Worm (Caenorhabditis elegans): Measurements from ENCODE around the gene magu-4.
A peak's percentile ranks its signal among the peaks of the same experiment; 100 is the strongest.

The magu-4 gene

DNA sequence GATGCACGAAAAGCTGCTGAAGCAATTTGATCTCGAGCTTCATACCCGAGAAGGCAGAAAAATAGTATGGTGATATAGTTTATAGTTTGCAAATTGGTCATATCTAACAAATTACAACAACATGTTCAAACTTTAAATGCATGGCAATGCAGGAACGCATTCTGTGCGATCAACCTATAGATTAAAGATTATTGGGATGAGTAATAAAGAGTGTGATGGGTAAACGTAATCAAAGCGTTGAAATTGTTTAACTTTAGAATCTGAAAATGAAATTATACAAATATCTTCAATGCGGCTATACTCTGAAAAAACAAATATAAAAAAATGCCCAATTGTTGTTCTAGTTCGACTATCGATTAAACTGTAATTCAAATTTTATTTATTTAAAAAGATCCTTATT lies 33.3 kb upstream of the magu-4 start, which contains the start of gene C47E12.14:
Gene C47E12.14, minus strand, starts transcription at position 101 of the 400 bp plus-strand sequence.
- TF ChIP-seq zag-1 (tag; optimal IDR thresholded peaks at IDR 0.05) (no peak), rbr-2 (tag; optimal IDR thresholded peaks at IDR 0.05) (no peak), dmd-8 (GFP tag; IDR thresholded peaks at IDR 0.05) (no peak), tra-1 (GFP tag; IDR thresholded peaks at IDR 0.05) (no peak), attf-4 (tag; optimal IDR thresholded peaks at IDR 0.05) (no peak), ceh-62 (tag; optimal IDR thresholded peaks at IDR 0.05) (no peak), nhr-28 (tag; optimal IDR thresholded peaks at IDR 0.05) (no peak), R02D3.7 (tag; optimal IDR thresholded peaks at IDR 0.05) (no peak), daf-19 (GFP tag; conservative IDR thresholded peaks at IDR 0.05) (no peak), spr-1 (tag; optimal IDR thresholded peaks at IDR 0.05) (no peak), pha-4 (GFP tag; IDR thresholded peaks at IDR 0.05) (no peak), pha-4 (tag; optimal IDR thresholded peaks at IDR 0.05) (no peak)

- TF ChIP-seq zag-1 (tag; optimal IDR thresholded peaks at IDR 0.05) (no peak), daf-16 (GFP tag; optimal IDR thresholded peaks at IDR 0.05) (peak in 1 of 2 experiments; percentile 56), daf-16 (tag; optimal IDR thresholded peaks at IDR 0.05) (no peak), zfp-3 (GFP tag; conservative IDR thresholded peaks at IDR 0.05) (no peak)
Measured at ce11 chrIV:9977602-9978172, 31.9 kb upstream of the magu-4 start, which contains the start of gene dhp-2. Gene dhp-2, plus strand, starts transcription at chrIV:9978122.

DNA sequence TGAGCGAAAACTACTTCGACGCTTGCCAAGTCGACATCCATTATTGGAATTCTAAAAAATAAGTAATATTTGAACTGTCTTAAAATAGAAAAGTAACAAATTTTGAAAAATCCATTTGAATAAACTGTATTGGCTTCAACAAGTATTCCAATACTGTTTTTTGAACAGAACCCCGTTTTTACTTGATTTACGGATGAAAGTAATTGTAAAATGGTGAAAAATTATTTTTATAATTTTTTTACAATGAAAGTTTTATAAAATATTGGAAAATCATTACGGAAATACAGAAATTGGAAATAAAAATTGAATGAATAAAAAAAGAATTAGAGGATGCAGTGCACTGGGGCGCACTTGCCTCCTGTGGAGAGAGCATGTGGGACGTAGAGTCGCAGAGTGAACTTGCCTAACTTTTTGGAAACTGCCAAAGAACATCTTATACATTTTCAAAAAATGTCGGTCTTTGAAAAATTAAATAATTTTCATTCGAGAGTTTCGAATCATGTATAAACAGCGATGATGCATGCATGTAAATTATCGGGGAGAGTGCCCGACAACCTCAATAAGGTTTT lies 27.2 kb upstream of the magu-4 start, which contains the start of gene rrp-1:
Gene rrp-1, minus strand, starts transcription at position 51 of the 569 bp plus-strand sequence.
- TF ChIP-seq lin-38 (GFP tag; IDR thresholded peaks at IDR 0.05) (peak; percentile 79), nhr-111 (GFP tag; optimal IDR thresholded peaks at IDR 0.05) (no peak)

DNA sequence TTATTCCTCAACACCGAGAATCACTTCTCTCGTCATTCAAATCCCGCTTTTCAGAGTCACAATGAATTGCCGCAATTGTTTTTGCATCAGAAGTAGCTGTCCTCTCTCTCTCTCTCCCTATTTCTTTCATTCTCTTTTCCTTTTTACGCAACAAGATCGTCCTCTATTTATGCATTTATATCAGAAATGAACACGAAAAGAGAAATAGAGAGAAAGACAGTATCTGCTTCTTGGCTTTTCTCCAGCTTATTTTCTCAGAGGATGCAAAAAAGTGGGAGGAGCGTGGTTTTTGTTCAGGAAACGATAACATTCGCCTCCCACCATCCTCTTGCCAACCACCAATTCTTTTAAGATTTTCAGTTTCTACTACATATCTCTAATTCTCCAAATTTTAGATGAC lies 26.7 kb upstream of the magu-4 start, which contains the start of gene mam-2:
Gene mam-2, plus strand, starts transcription at position 301 of the 400 bp plus-strand sequence.
- no peak for TF ChIP-seq unc-39 (tag; optimal IDR thresholded peaks at IDR 0.05)
- TF ChIP-seq lin-15B (tag; optimal IDR thresholded peaks at IDR 0.05) = no peak
- no peak for TF ChIP-seq nhr-10 (tag; optimal IDR thresholded peaks at IDR 0.05)
- no peak for TF ChIP-seq ceh-20 (GFP tag; IDR thresholded peaks at IDR 0.05)
- TF ChIP-seq arid-1 (GFP tag; conservative IDR thresholded peaks at IDR 0.05) = no peak
- no peak for TF ChIP-seq lin-38 (GFP tag; IDR thresholded peaks at IDR 0.05)
- TF ChIP-seq nhr-6 (tag; optimal IDR thresholded peaks at IDR 0.05) = no peak
- TF ChIP-seq ces-1 (GFP tag; optimal IDR thresholded peaks at IDR 0.05) = no peak
- TF ChIP-seq lin-13 (GFP tag; optimal IDR thresholded peaks at IDR 0.05) = no peak
- no peak for TF ChIP-seq hlh-30 (tag; optimal IDR thresholded peaks at IDR 0.05; ENCODE audit: insufficient read depth)
- TF ChIP-seq zag-1 (tag; optimal IDR thresholded peaks at IDR 0.05) = no peak
- TF ChIP-seq spr-3 (GFP tag; optimal IDR thresholded peaks at IDR 0.05) = no peak
- TF ChIP-seq egl-43 (GFP tag; IDR thresholded peaks at IDR 0.05) = no peak
- no peak for TF ChIP-seq madf-9 (GFP tag; conservative IDR thresholded peaks at IDR 0.05)
- no peak for TF ChIP-seq pqm-1 (tag; optimal IDR thresholded peaks at IDR 0.05)
- TF ChIP-seq daf-19 (GFP tag; conservative IDR thresholded peaks at IDR 0.05) = no peak

- peak; percentile 36; the same call in 1 of the 2 replicates for TF ChIP-seq lin-38 (GFP tag; IDR thresholded peaks at IDR 0.05)
- peak; percentile 40 for TF ChIP-seq ama-1 (optimal IDR thresholded peaks at IDR 0.05)
- peak; percentile 7 for TF ChIP-seq gei-8 (GFP tag; optimal IDR thresholded peaks at IDR 0.05)
- TF ChIP-seq T26A8.4 (GFP tag; IDR thresholded peaks at IDR 0.05) = 0 out of 2 replicates have a peak, but pooled peaks have one; percentile 9
- TF ChIP-seq snpc-4 (tag; optimal IDR thresholded peaks at IDR 0.05) = no peak
- peak; percentile 55 for TF ChIP-seq aha-1 (tag)
- TF ChIP-seq daf-16 (GFP tag; optimal IDR thresholded peaks at IDR 0.05) = no peak
- no peak for TF ChIP-seq daf-16 (tag; optimal IDR thresholded peaks at IDR 0.05)
- TF ChIP-seq zfp-3 (GFP tag; conservative IDR thresholded peaks at IDR 0.05) = 0 out of 2 replicates have a peak, but pooled peaks have one; percentile 19
Measured at ce11 chrIV:9989416-9989815, 20.1 kb upstream of the magu-4 start.
